Worm (Caenorhabditis elegans): ENCODE measurements around the gene ajm-1.

DNA sequence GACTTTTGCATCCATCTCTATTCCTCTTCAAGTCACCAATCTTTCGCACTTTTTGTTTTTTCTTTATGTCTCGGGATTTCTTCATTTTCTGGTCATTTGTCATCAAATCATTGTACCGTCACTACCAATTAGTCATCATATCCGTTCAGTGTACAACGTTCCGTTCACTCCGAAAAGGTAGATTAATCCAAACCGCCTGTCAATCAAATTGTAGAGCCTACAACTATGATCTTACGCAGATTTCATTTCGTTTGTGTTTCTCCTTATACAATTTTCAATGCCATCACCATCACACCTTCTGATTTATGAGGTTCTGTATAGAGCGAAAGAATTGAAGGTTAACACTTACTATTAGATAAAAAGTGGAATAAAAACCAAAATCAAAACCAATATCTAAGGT lies 3.1 kb downstream of the ajm-1 start:
- TF ChIP-seq ces-1 (GFP tag; optimal IDR thresholded peaks at IDR 0.05) (no peak), lsy-2 (tag; optimal IDR thresholded peaks at IDR 0.05) (no peak), jun-1 (tag; optimal IDR thresholded peaks at IDR 0.05) (no peak), dpl-1 (GFP tag; optimal IDR thresholded peaks at IDR 0.05) (no peak), mab-9 (GFP tag; IDR thresholded peaks at IDR 0.05) (no peak), ceh-63 (GFP tag; optimal IDR thresholded peaks at IDR 0.05) (no peak), nhr-90 (tag; optimal IDR thresholded peaks at IDR 0.05; ENCODE audit: poor library complexity) (no peak), sptf-1 (tag; optimal IDR thresholded peaks at IDR 0.05) (no peak), nhr-12 (tag; optimal IDR thresholded peaks at IDR 0.05) (no peak), unc-62 (GFP tag; optimal IDR thresholded peaks at IDR 0.05) (no peak), mdl-1 (tag; optimal IDR thresholded peaks at IDR 0.05) (no peak), fos-1 (tag; optimal IDR thresholded peaks at IDR 0.05) (no peak), lin-13 (GFP tag; optimal IDR thresholded peaks at IDR 0.05) (peak; percentile 10)

Measured in whole organism, L1 larva.